Worm (Caenorhabditis elegans) whole organism, young adult: ENCODE measurements around the gene cnnm-1.

Experiments used
- B0336.3 ChIP-seq: fragments of 200-800 bp; sonication (Bioruptor generic); IDR thresholded peaks from 2 replicates; pipeline ENCODE4 v1.3.6; 2022; ENCODE audit warnings: missing genetic modification characterization, missing compliant biosample characterization
- D2030.7 ChIP-seq: fragments of 200-800 bp; sonication (Bioruptor generic); IDR thresholded peaks from 2 replicates; pipeline ENCODE4 v1.3.6; 2022; ENCODE audit warnings: missing genetic modification reagents, missing genetic modification characterization, missing compliant biosample characterization
- F37B4.10 ChIP-seq: fragments of 200-800 bp; sonication (Bioruptor generic); IDR thresholded peaks from 2 replicates; pipeline ENCODE4 v1.3.6; 2022; ENCODE audit warnings: missing genetic modification characterization, missing compliant biosample characterization
- F49E8.2 ChIP-seq: sonication (generic microtip); optimal IDR thresholded peaks from 3 replicates; lab custom pipeline; 2017; ENCODE audit warnings: missing genetic modification characterization, mild to moderate bottlenecking, missing compliant biosample characterization, antibody characterized with exemption, moderate library complexity; ENCODE audit not compliant: insufficient read depth
- Y56A3A.18 ChIP-seq: fragments of 200-800 bp; sonication (Bioruptor generic); IDR thresholded peaks from 2 replicates; pipeline ENCODE4 v1.3.6; 2022; ENCODE audit warnings: missing genetic modification reagents, missing genetic modification characterization, missing compliant biosample characterization
- ZK185.1 ChIP-seq: sonication (generic microtip); optimal IDR thresholded peaks from 2 replicates; lab custom pipeline; 2016; ENCODE audit warnings: mild to moderate bottlenecking, missing genetic modification characterization, missing compliant biosample characterization; ENCODE audit not compliant: poor library complexity, severe bottlenecking
- ama-1 ChIP-seq, 3 experiments: fragments of 150-350 bp in 1 of 3; sonication (generic microtip) in 2 of 3; optimal IDR thresholded peaks; 2 replicates each; lab custom pipeline; 2014 to 2018; ENCODE audit warnings: missing biosample characterization in 2 of 3, missing genetic modification characterization in 2 of 3, missing genetic modification reagents in 2 of 3
- aptf-2 ChIP-seq: fragments of 200-800 bp; sonication (Bioruptor generic); conservative IDR thresholded peaks from 2 replicates; pipeline ENCODE4 v1.3.6; 2022; ENCODE audit warnings: missing genetic modification reagents, missing genetic modification characterization, missing compliant biosample characterization
- attf-6 ChIP-seq: fragments of 200-800 bp; sonication (Bioruptor generic); IDR thresholded peaks from 2 replicates; pipeline ENCODE4 v1.3.6; 2022; ENCODE audit warnings: missing genetic modification reagents, missing genetic modification characterization, missing compliant biosample characterization
- ceh-100 ChIP-seq: fragments of 200-800 bp; sonication (Bioruptor generic); IDR thresholded peaks from 2 replicates; pipeline ENCODE4 v1.3.6; 2022; ENCODE audit warnings: missing genetic modification reagents, missing genetic modification characterization, missing compliant biosample characterization
- dox-1 ChIP-seq: fragments of 200-800 bp; sonication (Bioruptor generic); IDR thresholded peaks from 2 replicates; pipeline ENCODE4 v1.3.6; 2022; ENCODE audit warnings: missing genetic modification reagents, missing genetic modification characterization, missing compliant biosample characterization
- dpl-1 ChIP-seq: fragments of 150-350 bp; optimal IDR thresholded peaks from 2 replicates; lab custom pipeline; 2014; ENCODE audit warnings: missing biosample characterization, missing genetic modification reagents, missing genetic modification characterization
- ets-4 ChIP-seq: fragments of 200-800 bp; sonication (Bioruptor generic); optimal IDR thresholded peaks from 2 replicates; lab custom pipeline; 2018; ENCODE audit warnings: mild to moderate bottlenecking, missing genetic modification characterization, missing compliant biosample characterization
- hlh-26 ChIP-seq: fragments of 200-800 bp; sonication (Bioruptor generic); conservative IDR thresholded peaks from 2 replicates; pipeline ENCODE4 v1.3.6; 2022; ENCODE audit warnings: missing genetic modification reagents, missing genetic modification characterization, missing compliant biosample characterization
- hmg-20 ChIP-seq: fragments of 200-800 bp; sonication (Bioruptor generic); IDR thresholded peaks from 2 replicates; pipeline ENCODE4 v1.3.6; 2022; ENCODE audit warnings: missing genetic modification reagents, missing genetic modification characterization, missing compliant biosample characterization
- let-526 ChIP-seq: fragments of 200-800 bp; sonication (Bioruptor generic); IDR thresholded peaks from 2 replicates; pipeline ENCODE4 v1.3.6; 2022; ENCODE audit warnings: missing genetic modification reagents, missing genetic modification characterization, missing compliant biosample characterization
- lin-35 ChIP-seq, 3 experiments: fragments of 150-350 bp in 2 of 3; sonication (generic microtip) in 1 of 3; optimal IDR thresholded peaks; 2 replicates each; lab custom pipeline; 2014 to 2018; ENCODE audit warnings: missing biosample characterization in 3 of 3, missing genetic modification characterization in 3 of 3, missing genetic modification reagents in 3 of 3
- lsl-1 ChIP-seq: fragments of 200-800 bp; sonication (Bioruptor generic); optimal IDR thresholded peaks from 2 replicates; lab custom pipeline; 2018; ENCODE audit warnings: mild to moderate bottlenecking, missing genetic modification characterization, moderate library complexity, missing compliant biosample characterization
- nhr-90 ChIP-seq: sonication (generic microtip); optimal IDR thresholded peaks from 2 replicates; lab custom pipeline; 2016; ENCODE audit warnings: missing genotype, mild to moderate bottlenecking, missing genetic modification characterization, missing compliant biosample characterization
- sea-2 ChIP-seq: fragments of 200-800 bp; sonication (Bioruptor generic); IDR thresholded peaks from 2 replicates; pipeline ENCODE4 v1.3.6; 2022; ENCODE audit warnings: missing genetic modification characterization, missing compliant biosample characterization
- snpc-4 ChIP-seq, 5 experiments: fragments of 150-350 bp in 1 of 5; sonication (generic microtip) in 4 of 5; optimal IDR thresholded peaks; 2 replicates each; lab custom pipeline; 2014 to 2018; ENCODE audit warnings: missing genetic modification characterization in 5 of 5, missing biosample characterization in 3 of 5, antibody characterized with exemption in 2 of 5, mild to moderate bottlenecking in 2 of 5, missing compliant biosample characterization in 2 of 5, missing genotype in 2 of 5, moderate library complexity in 2 of 5, missing genetic modification reagents in 1 of 5
- tbp1 ChIP-seq: fragments of 200-800 bp; sonication (Bioruptor generic); optimal IDR thresholded peaks from 2 replicates; lab custom pipeline; 2018; ENCODE audit warnings: mild to moderate bottlenecking, missing genetic modification characterization, missing compliant biosample characterization
- tbx-9 ChIP-seq: sonication (generic microtip); optimal IDR thresholded peaks from 2 replicates; lab custom pipeline; 2016; ENCODE audit warnings: borderline replicate concordance, missing genetic modification characterization, inconsistent platforms, missing compliant biosample characterization

The cnnm-1 gene

DNA sequence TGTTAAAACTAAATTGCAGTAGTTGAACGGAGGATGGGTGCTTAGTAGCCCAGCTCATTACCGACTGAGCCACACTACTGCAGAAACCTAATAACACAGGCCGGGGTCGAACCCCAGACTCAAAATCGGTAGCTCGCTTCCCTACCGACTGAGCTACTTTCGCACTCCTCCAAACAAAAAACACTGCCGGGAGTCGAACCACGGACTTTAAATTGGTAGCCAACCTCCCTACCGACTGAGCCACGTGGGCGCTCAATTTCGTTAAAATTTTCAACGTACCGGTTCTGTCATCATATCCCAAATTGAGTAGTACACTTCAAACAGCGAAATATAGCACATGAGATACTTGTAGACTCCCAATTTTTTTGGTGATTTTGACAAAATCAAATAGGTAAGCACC is 56.2 kb downstream of the cnnm-1 start (continued):
- no peak for TF ChIP-seq ama-1 (optimal IDR thresholded peaks at IDR 0.05; lab: Kevin White, UChicago)
- TF ChIP-seq ama-1 (GFP tag; optimal IDR thresholded peaks at IDR 0.05; lab: Kevin White, UChicago), result no peak
- TF ChIP-seq D2030.7 (GFP tag; lab: Robert Waterston, UW), result peak; percentile 71
- TF ChIP-seq F37B4.10, result no peak
- no peak for TF ChIP-seq let-526 (GFP tag; lab: Robert Waterston, UW)
- TF ChIP-seq attf-6, result peak; percentile 91
- no peak for TF ChIP-seq lsl-1 (GFP tag; lab: Kevin White, UChicago)
- TF ChIP-seq B0336.3 (GFP tag; lab: Robert Waterston, UW), result no peak
- TF ChIP-seq dox-1 (GFP tag; lab: Robert Waterston, UW), result peak; percentile 69
- TF ChIP-seq F49E8.2 (tag; lab: Kevin White, UChicago), result no peak
- no peak for TF ChIP-seq Y56A3A.18
- no peak for TF ChIP-seq lin-35 (GFP tag; optimal IDR thresholded peaks at IDR 0.05; lab: Kevin White, UChicago)
- peak; percentile 79 for TF ChIP-seq tbp1 (GFP tag; lab: Kevin White, UChicago)
- no peak for TF ChIP-seq hlh-26
- peak; percentile 6 for TF ChIP-seq dpl-1 (GFP tag; lab: Kevin White, UChicago)
- TF ChIP-seq snpc-4 (GFP tag; optimal IDR thresholded peaks at IDR 0.05; lab: Kevin White, UChicago), result peak; percentile 59
- peak in 3 of 4 experiments; percentile 92 for TF ChIP-seq snpc-4 (tag; optimal IDR thresholded peaks at IDR 0.05; lab: Kevin White, UChicago)
- 0 out of 2 replicates have a peak, but pooled peaks have one; percentile 30 for TF ChIP-seq ceh-100
- TF ChIP-seq hmg-20 (GFP tag; lab: Robert Waterston, UW), result no peak
- TF ChIP-seq ets-4 (GFP tag; lab: Kevin White, UChicago), result no peak
- TF ChIP-seq nhr-90 (tag; lab: Kevin White, UChicago), result no peak
- TF ChIP-seq sea-2 (GFP tag; lab: Robert Waterston, UW), result no peak
- TF ChIP-seq aptf-2 (GFP tag; lab: Robert Waterston, UW), result no peak
- TF ChIP-seq tbx-9 (tag; lab: Kevin White, UChicago), result no peak
- no peak for TF ChIP-seq ZK185.1 (tag; lab: Kevin White, UChicago)
